Fruit fly (Drosophila melanogaster): ENCODE measurements around the gene Coprox.

DNA sequence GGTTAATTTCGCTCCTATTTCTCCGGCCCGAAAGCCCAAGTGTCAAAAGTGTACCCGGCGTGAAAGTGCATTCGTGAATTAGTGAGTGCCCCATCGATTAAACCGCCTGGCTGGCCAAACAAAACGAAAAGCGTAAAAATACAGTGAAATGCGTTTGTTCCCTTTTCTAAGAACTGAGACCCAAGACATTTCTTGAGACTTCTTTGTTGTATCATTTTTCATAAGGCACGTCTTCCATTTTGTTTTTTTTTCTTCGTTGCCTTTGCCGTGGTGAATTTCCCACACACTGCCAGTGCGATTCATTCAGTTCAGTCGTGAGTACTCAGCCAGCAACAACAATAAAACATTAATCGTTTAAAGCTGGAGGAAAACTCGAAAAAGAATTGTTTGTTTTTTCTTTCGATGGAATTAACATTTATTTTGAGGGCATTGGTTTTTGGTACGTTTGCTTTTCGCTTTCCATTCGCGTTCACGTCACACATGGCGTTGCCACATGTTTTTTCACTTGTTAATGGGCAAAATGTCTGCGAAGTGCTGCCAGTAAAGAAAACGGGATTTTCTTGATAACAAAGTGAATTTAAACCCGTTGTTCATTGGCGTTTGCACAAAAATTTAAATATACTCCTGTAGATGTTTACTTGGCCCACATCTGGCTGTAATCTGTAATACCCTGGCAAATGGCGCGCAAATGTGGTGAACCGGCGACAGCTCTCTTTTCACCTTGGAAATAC is 42.7 kb upstream of the Coprox start:
- TF ChIP-seq pan (optimal IDR thresholded peaks at IDR 0.05): no peak
- no peak for TF ChIP-seq usp (GFP tag; optimal IDR thresholded peaks at IDR 0.05)
- no peak for TF ChIP-seq Dll (optimal IDR thresholded peaks at IDR 0.05)
- TF ChIP-seq psq (optimal IDR thresholded peaks at IDR 0.05): no peak

Measured in whole organism.